Worm (Caenorhabditis elegans) whole organism, midembryonic: Measurements from ENCODE around the gene nspd-2.

ENCODE experiments used
- T22C8.4 ChIP-seq: fragments of 200-800 bp; sonication (Bioruptor generic); IDR thresholded peaks from 2 replicates; pipeline ENCODE4 v1.3.6; 2022; ENCODE audit warnings: missing genetic modification characterization, missing compliant biosample characterization
- cog-1 ChIP-seq: sonication (generic microtip); optimal IDR thresholded peaks from 2 replicates; lab custom pipeline; 2016; ENCODE audit warnings: missing genetic modification characterization, missing compliant biosample characterization
- flt-1 ChIP-seq: fragments of 200-800 bp; sonication (Bioruptor generic); IDR thresholded peaks from 2 replicates; pipeline ENCODE4 v1.3.6; 2022; ENCODE audit warnings: missing genetic modification characterization, missing compliant biosample characterization
- klf-2 ChIP-seq: fragments of 200-800 bp; sonication (Bioruptor generic); conservative IDR thresholded peaks from 2 replicates; pipeline ENCODE4 v1.3.6; 2022; ENCODE audit warnings: missing genetic modification reagents, missing genetic modification characterization, missing compliant biosample characterization
- med-1 ChIP-seq: sonication (generic microtip); optimal IDR thresholded peaks from 2 replicates; lab custom pipeline; 2017; ENCODE audit warnings: missing genetic modification characterization, mild to moderate bottlenecking, missing compliant biosample characterization, antibody characterized with exemption, missing genetic modification reagents; ENCODE audit not compliant: insufficient read depth
- tab-1 ChIP-seq: fragments of 200-800 bp; sonication (Bioruptor generic); IDR thresholded peaks from 2 replicates; pipeline ENCODE4 v1.3.6; 2022; ENCODE audit warnings: missing genetic modification characterization, missing compliant biosample characterization

- no peak for TF ChIP-seq klf-2 (GFP tag; lab: Robert Waterston, UW)
- TF ChIP-seq med-1 (GFP tag; lab: Kevin White, UChicago), result no peak
- no peak for TF ChIP-seq T22C8.4
- TF ChIP-seq tab-1, result no peak
- TF ChIP-seq flt-1 (GFP tag; lab: Robert Waterston, UW), result no peak
- no peak for TF ChIP-seq cog-1 (tag; lab: Kevin White, UChicago)
These were observed 46.4 kb upstream of the nspd-2 start, which contains the start of gene T13F2.2 for ce11 chrIV:9797304-9798003.
